Fruit fly (Drosophila melanogaster) whole organism, embryonic: ENCODE measurements around the gene CG10970.

Experiments
- CG10267 ChIP-seq: fragments of 200-800 bp; sonication (Bioruptor generic); optimal IDR thresholded peaks from 2 replicates; lab custom pipeline; 2018; ENCODE audit warnings: missing biosample characterization, mild to moderate bottlenecking, missing genetic modification characterization, moderate library complexity
- CG11398 ChIP-seq: fragments of 200-800 bp; sonication (Bioruptor generic); optimal IDR thresholded peaks from 2 replicates; lab custom pipeline; 2016; ENCODE audit warnings: missing biosample characterization, missing genetic modification characterization
- CG12391 ChIP-seq: fragments of 200-800 bp; sonication (Bioruptor generic); optimal IDR thresholded peaks from 3 replicates; lab custom pipeline; 2018; ENCODE audit warnings: missing biosample characterization, mild to moderate bottlenecking, missing genetic modification characterization, moderate library complexity
- CG12659 ChIP-seq: fragments of 200-800 bp; sonication (Bioruptor generic); optimal IDR thresholded peaks from 3 replicates; lab custom pipeline; 2017; ENCODE audit warnings: mild to moderate bottlenecking, missing biosample characterization, missing genetic modification reagents, missing genetic modification characterization
- CG14860 ChIP-seq: fragments of 200-800 bp; sonication (Bioruptor generic); IDR thresholded peaks from 3 replicates; pipeline ENCODE4 v1.3.6; 2022; ENCODE audit warnings: missing biosample characterization, missing genetic modification characterization; ENCODE audit not compliant: partially characterized antibody
- CG14965 ChIP-seq: fragments of 200-800 bp; sonication (Bioruptor generic); optimal IDR thresholded peaks from 2 replicates; lab custom pipeline; 2016; ENCODE audit warnings: missing biosample characterization, missing genetic modification characterization, borderline replicate concordance
- CG15269 ChIP-seq: fragments of 200-800 bp; sonication (Bioruptor generic); optimal IDR thresholded peaks from 2 replicates; lab custom pipeline; 2018; ENCODE audit warnings: missing biosample characterization, mild to moderate bottlenecking, missing genetic modification characterization, moderate library complexity
- CG2116 ChIP-seq: fragments of 200-800 bp; sonication (Bioruptor generic); optimal IDR thresholded peaks from 3 replicates; lab custom pipeline; 2018; ENCODE audit warnings: missing biosample characterization, mild to moderate bottlenecking, missing genetic modification characterization
- CG2120 ChIP-seq: fragments of 200-800 bp; sonication (Bioruptor generic); optimal IDR thresholded peaks from 3 replicates; lab custom pipeline; 2016; ENCODE audit warnings: missing biosample characterization, missing genetic modification characterization
- CG30020 ChIP-seq: fragments of 200-800 bp; optimal IDR thresholded peaks from 2 replicates; lab custom pipeline; 2019; ENCODE audit warnings: missing biosample characterization, mild to moderate bottlenecking, missing genetic modification characterization, moderate library complexity
- CG5245 ChIP-seq: fragments of 200-800 bp; sonication (Bioruptor generic); optimal IDR thresholded peaks from 3 replicates; lab custom pipeline; 2016; ENCODE audit warnings: missing biosample characterization, missing genetic modification characterization
- CG6254 ChIP-seq: fragments of 200-800 bp; sonication (Bioruptor generic); optimal IDR thresholded peaks from 3 replicates; lab custom pipeline; 2017; ENCODE audit warnings: mild to moderate bottlenecking, missing biosample characterization, missing genetic modification reagents, missing genetic modification characterization
- CG6765 ChIP-seq: fragments of 200-800 bp; sonication (Bioruptor generic); optimal IDR thresholded peaks from 3 replicates; lab custom pipeline; 2017; ENCODE audit warnings: missing biosample characterization, mild to moderate bottlenecking, missing genetic modification characterization
- CG7372 ChIP-seq: fragments of 200-800 bp; sonication (Bioruptor generic); IDR thresholded peaks from 2 replicates; pipeline ENCODE4 v1.3.6; 2022; ENCODE audit warnings: missing biosample characterization, missing genetic modification characterization
- CG7556 ChIP-seq: fragments of 200-800 bp; sonication (Bioruptor generic); optimal IDR thresholded peaks from 2 replicates; lab custom pipeline; 2017; ENCODE audit warnings: missing biosample characterization, mild to moderate bottlenecking, missing genetic modification characterization
- CG7928 ChIP-seq: fragments of 200-800 bp; sonication (Bioruptor generic); optimal IDR thresholded peaks from 2 replicates; lab custom pipeline; 2017; ENCODE audit warnings: missing biosample characterization, mild to moderate bottlenecking, missing genetic modification characterization
- CG8290 ChIP-seq, 3 experiments: fragments of 200-800 bp; sonication (Bioruptor generic); optimal IDR thresholded peaks; 2 replicates each; lab custom pipeline; 2016 to 2019; ENCODE audit warnings: missing biosample characterization in 3 of 3, missing genetic modification characterization in 3 of 3, mild to moderate bottlenecking in 2 of 3, moderate library complexity in 1 of 3
- CG9609 ChIP-seq: fragments of 200-800 bp; sonication (Bioruptor generic); optimal IDR thresholded peaks from 3 replicates; lab custom pipeline; 2016; ENCODE audit warnings: missing biosample characterization, missing genetic modification characterization
- CoRest ChIP-seq: fragments of 200-800 bp; sonication (Bioruptor generic); optimal IDR thresholded peaks from 3 replicates; lab custom pipeline; 2018; ENCODE audit warnings: missing biosample characterization, mild to moderate bottlenecking, missing genetic modification characterization, moderate library complexity
- Drgx ChIP-seq: fragments of 200-800 bp; sonication (Bioruptor generic); IDR thresholded peaks from 2 replicates; pipeline ENCODE4 v1.3.6; 2022; ENCODE audit warnings: missing biosample characterization, missing genetic modification characterization
- E2f2 ChIP-seq: fragments of 200-800 bp; sonication (Bioruptor generic); IDR thresholded peaks from 2 replicates; pipeline ENCODE4 v1.3.6; 2022; ENCODE audit warnings: missing biosample characterization, missing genetic modification characterization
- Elba2 ChIP-seq: fragments of 200-800 bp; sonication (Bioruptor generic); optimal IDR thresholded peaks from 3 replicates; lab custom pipeline; 2016; ENCODE audit warnings: missing biosample characterization, missing genetic modification characterization
- Ets97D ChIP-seq: fragments of 200-800 bp; sonication (Bioruptor generic); optimal IDR thresholded peaks from 3 replicates; lab custom pipeline; 2016; ENCODE audit warnings: missing biosample characterization, missing genetic modification characterization
- Fer2 ChIP-seq: fragments of 200-800 bp; sonication (Bioruptor generic); optimal IDR thresholded peaks from 2 replicates; lab custom pipeline; 2018; ENCODE audit warnings: missing biosample characterization, mild to moderate bottlenecking, missing genetic modification characterization, moderate library complexity
- Hr3 ChIP-seq: fragments of 200-800 bp; sonication (Bioruptor generic); optimal IDR thresholded peaks from 3 replicates; lab custom pipeline; 2016; ENCODE audit warnings: missing biosample characterization, missing genetic modification characterization
- Jarid2 ChIP-seq: fragments of 200-800 bp; sonication (Bioruptor generic); optimal IDR thresholded peaks from 3 replicates; lab custom pipeline; 2017; ENCODE audit warnings: mild to moderate bottlenecking, missing biosample characterization, missing genetic modification reagents, missing genetic modification characterization
- Lpt ChIP-seq: fragments of >200 bp; optimal IDR thresholded peaks from 2 replicates; lab custom pipeline; 2018; ENCODE audit warnings: missing biosample characterization, missing genetic modification characterization
- Mad ChIP-seq: fragments of 200-800 bp; sonication (Bioruptor generic); optimal IDR thresholded peaks from 2 replicates; lab custom pipeline; 2016; ENCODE audit warnings: missing biosample characterization, missing genetic modification characterization
- Opbp ChIP-seq: fragments of 200-800 bp; sonication (Bioruptor generic); IDR thresholded peaks from 3 replicates; pipeline ENCODE4 v1.3.6; 2022; ENCODE audit warnings: missing biosample characterization, missing genetic modification characterization; ENCODE audit not compliant: partially characterized antibody
- az2 ChIP-seq: fragments of 200-800 bp; sonication (Bioruptor generic); optimal IDR thresholded peaks from 3 replicates; lab custom pipeline; 2016; ENCODE audit warnings: missing biosample characterization, missing genetic modification characterization
- cad ChIP-seq: fragments of >200 bp; optimal IDR thresholded peaks from 2 replicates; lab custom pipeline; 2017; ENCODE audit warnings: missing biosample characterization, missing genetic modification characterization
- chinmo ChIP-seq: fragments of 200-800 bp; sonication (Bioruptor generic); IDR thresholded peaks from 4 replicates; pipeline ENCODE4 v1.3.6; 2022; ENCODE audit warnings: missing biosample characterization, missing genetic modification characterization; ENCODE audit not compliant: partially characterized antibody
- emc ChIP-seq: fragments of 200-800 bp; sonication (Bioruptor generic); optimal IDR thresholded peaks from 2 replicates; lab custom pipeline; 2016; ENCODE audit warnings: missing biosample characterization, missing genetic modification characterization
- ems ChIP-seq: fragments of 200-800 bp; sonication (Bioruptor generic); optimal IDR thresholded peaks from 3 replicates; lab custom pipeline; 2016; ENCODE audit warnings: missing biosample characterization, missing genetic modification characterization
- exex ChIP-seq: fragments of 200-800 bp; sonication (Bioruptor generic); optimal IDR thresholded peaks from 4 replicates; lab custom pipeline; 2018; ENCODE audit warnings: missing biosample characterization, mild to moderate bottlenecking, missing genetic modification characterization, moderate library complexity
- gcm2 ChIP-seq: fragments of 200-800 bp; sonication (Bioruptor generic); optimal IDR thresholded peaks from 2 replicates; lab custom pipeline; 2016; ENCODE audit warnings: missing biosample characterization, missing genetic modification characterization
- hbn ChIP-seq: fragments of 200-800 bp; sonication (Bioruptor generic); IDR thresholded peaks from 2 replicates; pipeline ENCODE4 v1.3.6; 2022; ENCODE audit warnings: missing biosample characterization, missing genetic modification characterization; ENCODE audit not compliant: partially characterized antibody
- ind ChIP-seq: fragments of 200-800 bp; sonication (Bioruptor generic); optimal IDR thresholded peaks from 3 replicates; lab custom pipeline; 2016; ENCODE audit warnings: missing biosample characterization, missing genetic modification characterization
- maf-S ChIP-seq: fragments of 200-800 bp; sonication (Bioruptor generic); optimal IDR thresholded peaks from 2 replicates; lab custom pipeline; 2016; ENCODE audit warnings: missing biosample characterization, missing genetic modification characterization
- mam ChIP-seq: fragments of 200-800 bp; sonication (Bioruptor generic); optimal IDR thresholded peaks from 3 replicates; lab custom pipeline; 2016; ENCODE audit warnings: missing biosample characterization, missing genetic modification characterization
- phol ChIP-seq: fragments of 200-800 bp; sonication (Bioruptor generic); optimal IDR thresholded peaks from 3 replicates; lab custom pipeline; 2018; ENCODE audit warnings: missing biosample characterization, mild to moderate bottlenecking, missing genetic modification characterization, moderate library complexity
- pzg ChIP-seq: fragments of 200-800 bp; sonication (Bioruptor generic); optimal IDR thresholded peaks from 3 replicates; lab custom pipeline; 2018; ENCODE audit warnings: missing biosample characterization, mild to moderate bottlenecking, missing genetic modification characterization, moderate library complexity
- repo ChIP-seq: fragments of 200-800 bp; sonication (Bioruptor generic); optimal IDR thresholded peaks from 2 replicates; lab custom pipeline; 2016; ENCODE audit warnings: missing biosample characterization, missing genetic modification characterization
- row ChIP-seq: fragments of 200-800 bp; sonication (Bioruptor generic); IDR thresholded peaks from 3 replicates; pipeline ENCODE4 v1.3.6; 2022; ENCODE audit warnings: missing biosample characterization, missing genetic modification characterization
- scrt ChIP-seq: fragments of 200-800 bp; sonication (Bioruptor generic); optimal IDR thresholded peaks from 2 replicates; lab custom pipeline; 2018; ENCODE audit warnings: missing biosample characterization, mild to moderate bottlenecking, missing genetic modification characterization, moderate library complexity
- sens ChIP-seq: fragments of 200-800 bp; sonication (Bioruptor generic); peaks from one replicate; lab custom pipeline; 2016; ENCODE audit warnings: missing biosample characterization, missing genetic modification characterization
- shn ChIP-seq: fragments of 200-800 bp; sonication (Bioruptor generic); optimal IDR thresholded peaks from 3 replicates; lab custom pipeline; 2016; ENCODE audit warnings: missing biosample characterization, missing genetic modification characterization
- slbo ChIP-seq: fragments of 200-800 bp; sonication (Bioruptor generic); IDR thresholded peaks from 2 replicates; pipeline ENCODE4 v1.3.6; 2022; ENCODE audit warnings: missing biosample characterization, missing genetic modification characterization
- sna ChIP-seq: fragments of 200-800 bp; sonication (Bioruptor generic); IDR thresholded peaks from 2 replicates; pipeline ENCODE4 v1.3.6; 2022; ENCODE audit warnings: missing biosample characterization, missing genetic modification characterization; ENCODE audit not compliant: partially characterized antibody
- unc-4 ChIP-seq: fragments of 200-800 bp; sonication (Bioruptor generic); IDR thresholded peaks from 2 replicates; pipeline ENCODE4 v1.3.6; 2022; ENCODE audit warnings: missing biosample characterization, missing genetic modification characterization; ENCODE audit not compliant: partially characterized antibody

Gene CG10970

DNA sequence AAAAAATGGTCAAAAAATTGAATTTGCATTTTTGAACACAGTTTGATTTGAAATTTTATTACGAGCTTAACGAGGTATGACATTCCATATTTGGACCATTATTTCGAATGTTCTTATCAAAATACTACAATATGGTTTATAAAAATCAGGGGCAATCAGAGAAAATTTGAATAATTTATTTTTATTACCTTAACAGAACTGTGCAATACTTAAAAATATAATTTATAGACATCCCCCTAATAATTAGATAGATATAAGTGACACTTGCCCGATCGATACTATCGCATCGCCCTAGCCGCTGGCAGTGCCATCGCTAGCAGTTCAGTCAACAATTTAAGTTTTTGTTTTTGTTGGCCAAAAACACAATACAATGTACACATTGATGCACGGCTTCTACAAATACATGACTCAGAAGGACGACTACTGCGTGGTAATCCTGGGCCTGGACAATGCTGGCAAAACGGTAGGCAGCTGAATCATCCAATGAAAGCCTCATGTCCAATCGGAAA is 35.6 kb upstream of the CG10970 start, which contains the start of gene Arfrp1 (continued):
- TF ChIP-seq CG12391 (tag; lab: Kevin White, UChicago): peak; percentile 34
- no peak for TF ChIP-seq CG15269 (tag; lab: Kevin White, UChicago)
- peak; percentile 17 for TF ChIP-seq mam
- TF ChIP-seq CG9609: no peak
- peak; percentile 75 for TF ChIP-seq row (GFP tag; lab: Robert Waterston, UW)
- no peak for TF ChIP-seq Lpt (GFP tag; lab: Kevin White, UChicago)
- no peak for TF ChIP-seq cad (GFP tag; lab: Kevin White, UChicago)
- TF ChIP-seq Ets97D: peak; percentile 23
- peak; percentile 32 for TF ChIP-seq Hr3
- TF ChIP-seq E2f2 (GFP tag; lab: Robert Waterston, UW): no peak
- no peak for TF ChIP-seq Drgx
- TF ChIP-seq slbo: peak; percentile 61; the same call in 1 of the 2 replicates
- no peak for TF ChIP-seq ems (GFP tag; lab: Kevin White, UChicago)
- peak; percentile 13 for TF ChIP-seq az2 (GFP tag; lab: Kevin White, UChicago)
- TF ChIP-seq CG7928 (GFP tag; lab: Kevin White, UChicago): no peak
- peak; percentile 20 for TF ChIP-seq CG10267 (tag; lab: Kevin White, UChicago)
- peak; percentile 62 for TF ChIP-seq Elba2 (GFP tag; lab: Kevin White, UChicago)
- no peak for TF ChIP-seq CG7372 (GFP tag; lab: Robert Waterston, UW)
- no peak for TF ChIP-seq gcm2 (GFP tag; lab: Kevin White, UChicago)
- TF ChIP-seq Fer2: peak; percentile 6
- no peak for TF ChIP-seq maf-S
- TF ChIP-seq repo: no peak
- no peak for TF ChIP-seq CG14965 (GFP tag; lab: Kevin White, UChicago)
- TF ChIP-seq CG6765 (GFP tag; lab: Kevin White, UChicago): no peak
- peak; percentile 77 for TF ChIP-seq CG14860 (GFP tag; lab: Robert Waterston, UW)
- peak; percentile 27 for TF ChIP-seq CG30020 (tag; lab: Kevin White, UChicago)
- peak; percentile 86 for TF ChIP-seq sens (GFP tag; lab: Kevin White, UChicago)
- peak; percentile 48 for TF ChIP-seq CG2120 (GFP tag; lab: Kevin White, UChicago)
- TF ChIP-seq CG5245 (GFP tag; lab: Kevin White, UChicago): no peak
- no peak for TF ChIP-seq CG11398 (GFP tag; lab: Kevin White, UChicago)
- no peak for TF ChIP-seq Mad (GFP tag; lab: Kevin White, UChicago)
- peak; percentile 27 for TF ChIP-seq pzg (GFP tag; lab: Kevin White, UChicago)
- no peak for TF ChIP-seq CG7556
- peak; percentile 28 for TF ChIP-seq ind (GFP tag; lab: Kevin White, UChicago)
- peak; percentile 17 for TF ChIP-seq CG12659 (GFP tag; lab: Kevin White, UChicago)
- TF ChIP-seq CG8290 (GFP tag; optimal IDR thresholded peaks at IDR 0.05; lab: Kevin White, UChicago): peak; percentile 66
- peak in 1 of 2 experiments; percentile 39 for TF ChIP-seq CG8290 (tag; optimal IDR thresholded peaks at IDR 0.05; lab: Kevin White, UChicago)
- TF ChIP-seq Jarid2 (GFP tag; lab: Kevin White, UChicago): no peak
- no peak for TF ChIP-seq CG2116 (GFP tag; lab: Kevin White, UChicago)
- TF ChIP-seq chinmo: 0 out of 4 replicates have a peak, but pooled peaks have one; percentile 72
- peak; percentile 55 for TF ChIP-seq sna (GFP tag; lab: Robert Waterston, UW)
- no peak for TF ChIP-seq CG6254
- TF ChIP-seq unc-4 (GFP tag; lab: Robert Waterston, UW): peak; percentile 75
- TF ChIP-seq CoRest (tag; lab: Kevin White, UChicago): peak; percentile 12
- no peak for TF ChIP-seq shn (GFP tag; lab: Kevin White, UChicago)
- no peak for TF ChIP-seq scrt (GFP tag; lab: Kevin White, UChicago)
- peak; percentile 90 for TF ChIP-seq Opbp
- no peak for TF ChIP-seq emc
- TF ChIP-seq hbn (GFP tag; lab: Robert Waterston, UW): peak; percentile 70
- TF ChIP-seq exex: peak; percentile 32
- peak; percentile 29 for TF ChIP-seq phol (tag; lab: Kevin White, UChicago)
